Fruit fly (Drosophila melanogaster): ENCODE measurements around the gene CG32022.

Gene CG32022

dm6 chr3L:8718602-8719001, 2.5 kb downstream of the CG32022 start (continued):
- no peak for TF ChIP-seq Adf1 (GFP tag; IDR thresholded peaks at IDR 0.05)
- TF ChIP-seq CG7928 (GFP tag; optimal IDR thresholded peaks at IDR 0.05), result no peak
- no peak for TF ChIP-seq Asciz (GFP tag; optimal IDR thresholded peaks at IDR 0.05)
- peak; percentile 27 for TF ChIP-seq dmrt99B (tag; optimal IDR thresholded peaks at IDR 0.05)
- no peak for TF ChIP-seq CG4404 (GFP tag; IDR thresholded peaks at IDR 0.05)
- TF ChIP-seq CG13624 (GFP tag; optimal IDR thresholded peaks at IDR 0.05), result peak; percentile 7
- TF ChIP-seq Jarid2 (GFP tag; optimal IDR thresholded peaks at IDR 0.05), result no peak
- peak; percentile 98 for TF ChIP-seq E2f2 (GFP tag; IDR thresholded peaks at IDR 0.05)
- no peak for TF ChIP-seq ara (GFP tag; IDR thresholded peaks at IDR 0.05)
- peak; percentile 92 for TF ChIP-seq CG11695 (GFP tag; IDR thresholded peaks at IDR 0.05)
- peak; percentile 71 for TF ChIP-seq HLH4C (GFP tag; IDR thresholded peaks at IDR 0.05; ENCODE audit: partially characterized antibody)
- TF ChIP-seq gro (GFP tag; optimal IDR thresholded peaks at IDR 0.05), result peak; percentile 41
- no peak for TF ChIP-seq CG10147 (GFP tag; optimal IDR thresholded peaks at IDR 0.05)
- TF ChIP-seq maf-S (GFP tag; optimal IDR thresholded peaks at IDR 0.05), result no peak
- no peak for TF ChIP-seq CG4424 (GFP tag; optimal IDR thresholded peaks at IDR 0.05)
- no peak for TF ChIP-seq GATAe (GFP tag; conservative IDR thresholded peaks at IDR 0.05)
- TF ChIP-seq sc (optimal IDR thresholded peaks at IDR 0.05), result no peak
- no peak for TF ChIP-seq sc (GFP tag; optimal IDR thresholded peaks at IDR 0.05)
- TF ChIP-seq CG16779 (GFP tag; IDR thresholded peaks at IDR 0.05), result no peak
- no peak for TF ChIP-seq D19A (tag; optimal IDR thresholded peaks at IDR 0.05)
- TF ChIP-seq Neu2 (GFP tag; optimal IDR thresholded peaks at IDR 0.05; ENCODE audit: borderline replicate concordance), result no peak
- TF ChIP-seq CG9932 (GFP tag; IDR thresholded peaks at IDR 0.05), result no peak
- TF ChIP-seq CG13296 (GFP tag; optimal IDR thresholded peaks at IDR 0.05), result no peak
- peak; percentile 40 for TF ChIP-seq sens (GFP tag)
- TF ChIP-seq Meics (GFP tag; optimal IDR thresholded peaks at IDR 0.05), result peak; percentile 19
- no peak for TF ChIP-seq schlank (tag; optimal IDR thresholded peaks at IDR 0.05)
- TF ChIP-seq MBD-R2 (GFP tag; IDR thresholded peaks at IDR 0.05), result peak; percentile 28; the same call in 1 of the 2 replicates
- no peak for TF ChIP-seq usp (GFP tag; optimal IDR thresholded peaks at IDR 0.05)
- TF ChIP-seq chinmo (GFP tag; IDR thresholded peaks at IDR 0.05; ENCODE audit: partially characterized antibody), result peak; percentile 80; the same call in 2 of the 4 replicates
- TF ChIP-seq CG17829 (tag; optimal IDR thresholded peaks at IDR 0.05), result peak; percentile 58
- peak; percentile 25 for TF ChIP-seq B-H2 (GFP tag; optimal IDR thresholded peaks at IDR 0.05)
- TF ChIP-seq CG17359 (tag; optimal IDR thresholded peaks at IDR 0.05), result peak; percentile 19
- TF ChIP-seq CG31388 (GFP tag; optimal IDR thresholded peaks at IDR 0.05), result no peak
- TF ChIP-seq Oli (tag; optimal IDR thresholded peaks at IDR 0.05), result no peak
- no peak for TF ChIP-seq Kr (GFP tag; optimal IDR thresholded peaks at IDR 0.05)
- TF ChIP-seq HLH3B (GFP tag; IDR thresholded peaks at IDR 0.05), result peak; percentile 5; the same call in 1 of the 2 replicates
- TF ChIP-seq CG13287 (GFP tag; IDR thresholded peaks at IDR 0.05; ENCODE audit: partially characterized antibody), result peak; percentile 84
- TF ChIP-seq pho (GFP tag; optimal IDR thresholded peaks at IDR 0.05), result no peak
- peak; percentile 21 for TF ChIP-seq Hmr (GFP tag; optimal IDR thresholded peaks at IDR 0.05)
- TF ChIP-seq CG10654 (GFP tag; optimal IDR thresholded peaks at IDR 0.05), result no peak
- no peak for TF ChIP-seq CG7372 (GFP tag; IDR thresholded peaks at IDR 0.05)
- TF ChIP-seq vnd (GFP tag; IDR thresholded peaks at IDR 0.05; ENCODE audit: partially characterized antibody), result peak; percentile 56
- peak; percentile 29 for TF ChIP-seq gem (tag; optimal IDR thresholded peaks at IDR 0.05)
- TF ChIP-seq CG33213 (GFP tag; optimal IDR thresholded peaks at IDR 0.05), result peak; percentile 0
- TF ChIP-seq hbn (GFP tag; IDR thresholded peaks at IDR 0.05; ENCODE audit: partially characterized antibody), result peak; percentile 55
- TF ChIP-seq hb (GFP tag; IDR thresholded peaks at IDR 0.05; ENCODE audit: partially characterized antibody), result 0 out of 3 replicates have a peak, but pooled peaks have one; percentile 12
- no peak for TF ChIP-seq aop (GFP tag; IDR thresholded peaks at IDR 0.05)
- TF ChIP-seq ci (GFP tag; IDR thresholded peaks at IDR 0.05), result 0 out of 3 replicates have a peak, but pooled peaks have one; percentile 41
- TF ChIP-seq zen (tag; optimal IDR thresholded peaks at IDR 0.05), result no peak
- TF ChIP-seq peb (GFP tag; IDR thresholded peaks at IDR 0.05), result no peak
- peak; percentile 97 for TF ChIP-seq CTCF (GFP tag; optimal IDR thresholded peaks at IDR 0.05)
- peak in 1 of 3 experiments; percentile 43 for TF ChIP-seq Stat92E (GFP tag; optimal IDR thresholded peaks at IDR 0.05)
